Fruit fly (Drosophila melanogaster) whole organism, embryonic: ENCODE measurements around the gene RtcB.

ENCODE experiments used
- Blimp-1 ChIP-seq: fragments of 200-800 bp; sonication (Bioruptor generic); optimal IDR thresholded peaks from 3 replicates; lab custom pipeline; 2018; ENCODE audit warnings: missing biosample characterization, missing genetic modification characterization, mild to moderate bottlenecking, moderate library complexity, missing genetic modification reagents
- CG10543 ChIP-seq: fragments of 200-800 bp; sonication (Bioruptor generic); optimal IDR thresholded peaks from 3 replicates; lab custom pipeline; 2017; ENCODE audit warnings: missing biosample characterization, mild to moderate bottlenecking, missing genetic modification characterization, moderate library complexity
- CG11093 ChIP-seq: fragments of 200-800 bp; sonication (Bioruptor generic); IDR thresholded peaks from 3 replicates; pipeline ENCODE4 v1.3.6; 2022; ENCODE audit warnings: missing biosample characterization, missing genetic modification characterization
- CG12219 ChIP-seq: fragments of 200-800 bp; sonication (Bioruptor generic); optimal IDR thresholded peaks from 3 replicates; lab custom pipeline; 2018; ENCODE audit warnings: missing biosample characterization, mild to moderate bottlenecking, missing genetic modification characterization
- CG13424 ChIP-seq: fragments of 200-800 bp; sonication (Bioruptor generic); optimal IDR thresholded peaks from 2 replicates; lab custom pipeline; 2019; ENCODE audit warnings: missing biosample characterization, mild to moderate bottlenecking, missing genetic modification characterization, moderate library complexity
- CG14667 ChIP-seq: fragments of 200-800 bp; sonication (Bioruptor generic); IDR thresholded peaks from 2 replicates; pipeline ENCODE4 v1.3.6; 2022; ENCODE audit warnings: missing biosample characterization, missing genetic modification characterization
- CG15514 ChIP-seq: fragments of 200-800 bp; sonication (Bioruptor generic); optimal IDR thresholded peaks from 3 replicates; lab custom pipeline; 2017; ENCODE audit warnings: missing biosample characterization, missing genetic modification characterization, mild to moderate bottlenecking, moderate library complexity, missing genetic modification reagents
- CG1603 ChIP-seq: fragments of 200-800 bp; sonication (Bioruptor generic); optimal IDR thresholded peaks from 2 replicates; lab custom pipeline; 2019; ENCODE audit warnings: missing biosample characterization, mild to moderate bottlenecking, missing genetic modification characterization, moderate library complexity
- CG16863 ChIP-seq: fragments of 200-800 bp; sonication (Bioruptor generic); optimal IDR thresholded peaks from 3 replicates; lab custom pipeline; 2016; ENCODE audit warnings: missing biosample characterization, missing genetic modification characterization
- CG17829 ChIP-seq: fragments of 200-800 bp; optimal IDR thresholded peaks from 2 replicates; lab custom pipeline; 2019; ENCODE audit warnings: missing biosample characterization, mild to moderate bottlenecking, missing genetic modification characterization, moderate library complexity
- CG1832 ChIP-seq: fragments of 200-800 bp; sonication (Bioruptor generic); optimal IDR thresholded peaks from 2 replicates; lab custom pipeline; 2017; ENCODE audit warnings: missing biosample characterization, mild to moderate bottlenecking, missing genetic modification characterization, inconsistent platforms
- CG18476 ChIP-seq: fragments of 200-800 bp; sonication (Bioruptor generic); optimal IDR thresholded peaks from 2 replicates; lab custom pipeline; 2016; ENCODE audit warnings: missing biosample characterization, mild to moderate bottlenecking, missing genetic modification characterization
- CG2120 ChIP-seq: fragments of 200-800 bp; sonication (Bioruptor generic); optimal IDR thresholded peaks from 3 replicates; lab custom pipeline; 2016; ENCODE audit warnings: missing biosample characterization, missing genetic modification characterization
- CG2712 ChIP-seq: fragments of 200-800 bp; optimal IDR thresholded peaks from 3 replicates; lab custom pipeline; 2019; ENCODE audit warnings: missing biosample characterization, mild to moderate bottlenecking, missing genetic modification characterization, moderate library complexity
- CG30431 ChIP-seq: fragments of 200-800 bp; sonication (Bioruptor generic); optimal IDR thresholded peaks from 2 replicates; lab custom pipeline; 2017; ENCODE audit warnings: missing biosample characterization, missing genetic modification characterization
- CG34376 ChIP-seq: fragments of 200-800 bp; sonication (Bioruptor generic); optimal IDR thresholded peaks from 2 replicates; lab custom pipeline; 2018; ENCODE audit warnings: missing biosample characterization, mild to moderate bottlenecking, missing genetic modification characterization
- CG6654 ChIP-seq: fragments of 200-800 bp; sonication (Bioruptor generic); optimal IDR thresholded peaks from 2 replicates; lab custom pipeline; 2017; ENCODE audit warnings: missing biosample characterization, mild to moderate bottlenecking, missing genetic modification characterization
- CG9932 ChIP-seq: fragments of 200-800 bp; sonication (Bioruptor generic); IDR thresholded peaks from 2 replicates; pipeline ENCODE4 v1.3.6; 2022; ENCODE audit warnings: missing biosample characterization, missing genetic modification characterization
- Chrac-16 ChIP-seq: fragments of 200-800 bp; sonication (Bioruptor generic); optimal IDR thresholded peaks from 3 replicates; lab custom pipeline; 2016; ENCODE audit warnings: missing biosample characterization, missing genetic modification characterization
- Fer2 ChIP-seq: fragments of 200-800 bp; sonication (Bioruptor generic); optimal IDR thresholded peaks from 2 replicates; lab custom pipeline; 2018; ENCODE audit warnings: missing biosample characterization, mild to moderate bottlenecking, missing genetic modification characterization, moderate library complexity
- Gsc ChIP-seq: fragments of 200-800 bp; sonication (Bioruptor generic); IDR thresholded peaks from 2 replicates; pipeline ENCODE4 v1.3.6; 2022; ENCODE audit warnings: missing biosample characterization, missing genetic modification characterization
- HmgD ChIP-seq: fragments of 200-800 bp; sonication (Bioruptor generic); optimal IDR thresholded peaks from 3 replicates; lab custom pipeline; 2016; ENCODE audit warnings: missing biosample characterization, missing genetic modification characterization
- Hr51 ChIP-seq, 2 experiments: fragments of 200-800 bp; sonication (Bioruptor generic); optimal IDR thresholded peaks; 2 replicates in 1 of 2; 3 replicates in 1 of 2; lab custom pipeline; 2016 to 2018; ENCODE audit warnings: missing biosample characterization in 2 of 2, missing genetic modification characterization in 2 of 2, mild to moderate bottlenecking in 1 of 2, moderate library complexity in 1 of 2
- MBD-R2 ChIP-seq: fragments of 200-800 bp; sonication (Bioruptor generic); IDR thresholded peaks from 2 replicates; pipeline ENCODE4 v1.3.6; 2022; ENCODE audit warnings: missing biosample characterization, missing genetic modification characterization
- Med ChIP-seq: fragments of 200-800 bp; sonication (Bioruptor generic); peaks from one replicate; lab custom pipeline; 2016; ENCODE audit warnings: missing biosample characterization, missing genetic modification characterization, mild to moderate bottlenecking, inconsistent platforms, moderate library complexity
- NFAT ChIP-seq: fragments of 200-800 bp; sonication (Bioruptor generic); IDR thresholded peaks from 2 replicates; pipeline ENCODE4 v1.3.6; 2022; ENCODE audit warnings: missing biosample characterization, missing genetic modification characterization
- Oaz ChIP-seq: fragments of 200-800 bp; sonication (Bioruptor generic); IDR thresholded peaks from 2 replicates; pipeline ENCODE4 v1.3.6; 2022; ENCODE audit warnings: missing biosample characterization, missing genetic modification characterization
- Sox100B ChIP-seq: fragments of 200-800 bp; sonication (Bioruptor generic); optimal IDR thresholded peaks from 3 replicates; lab custom pipeline; 2018; ENCODE audit warnings: missing biosample characterization, mild to moderate bottlenecking, missing genetic modification characterization
- ab ChIP-seq: fragments of 200-800 bp; sonication (Bioruptor generic); optimal IDR thresholded peaks from 2 replicates; lab custom pipeline; 2016; ENCODE audit warnings: missing biosample characterization, missing genetic modification characterization
- abd-A ChIP-seq: fragments of 200-800 bp; sonication (Bioruptor generic); optimal IDR thresholded peaks from 3 replicates; lab custom pipeline; 2019; ENCODE audit warnings: missing biosample characterization, mild to moderate bottlenecking, missing genetic modification characterization, moderate library complexity
- aop ChIP-seq: fragments of 200-800 bp; sonication (Bioruptor generic); IDR thresholded peaks from 2 replicates; pipeline ENCODE4 v1.3.6; 2022; ENCODE audit warnings: missing biosample characterization, missing genetic modification characterization
- ap ChIP-seq: fragments of 200-800 bp; sonication (Bioruptor generic); IDR thresholded peaks from 2 replicates; pipeline ENCODE4 v1.3.6; 2022; ENCODE audit warnings: missing biosample characterization, missing genetic modification characterization
- br ChIP-seq: fragments of >200 bp; optimal IDR thresholded peaks from 2 replicates; lab custom pipeline; 2017
- bsh ChIP-seq, 2 experiments: fragments of 200-800 bp; sonication (Bioruptor generic); optimal IDR thresholded peaks; 2 replicates each; lab custom pipeline; 2017 to 2018; ENCODE audit warnings: mild to moderate bottlenecking in 2 of 2, missing biosample characterization in 2 of 2, missing genetic modification characterization in 2 of 2, moderate library complexity in 1 of 2
- cg ChIP-seq: fragments of 200-800 bp; sonication (Bioruptor generic); optimal IDR thresholded peaks from 3 replicates; lab custom pipeline; 2019; ENCODE audit warnings: missing biosample characterization, mild to moderate bottlenecking, missing genetic modification characterization, moderate library complexity
- cwo ChIP-seq: fragments of 200-800 bp; sonication (Bioruptor generic); optimal IDR thresholded peaks from 3 replicates; lab custom pipeline; 2017; ENCODE audit warnings: missing biosample characterization, missing genetic modification characterization, mild to moderate bottlenecking, moderate library complexity, missing genetic modification reagents
- da ChIP-seq: fragments of 200-800 bp; sonication (Bioruptor generic); optimal IDR thresholded peaks from 2 replicates; lab custom pipeline; 2016; ENCODE audit warnings: missing biosample characterization, missing genetic modification characterization
- hb ChIP-seq: fragments of 200-800 bp; sonication (Bioruptor generic); IDR thresholded peaks from 3 replicates; pipeline ENCODE4 v1.3.6; 2022; ENCODE audit warnings: missing biosample characterization, missing genetic modification characterization; ENCODE audit not compliant: partially characterized antibody
- her ChIP-seq: fragments of 200-800 bp; sonication (Bioruptor generic); optimal IDR thresholded peaks from 2 replicates; lab custom pipeline; 2016; ENCODE audit warnings: missing biosample characterization, missing genetic modification characterization
- jigr1 ChIP-seq: fragments of 200-800 bp; sonication (Bioruptor generic); IDR thresholded peaks from 3 replicates; pipeline ENCODE4 v1.3.6; 2022; ENCODE audit warnings: missing biosample characterization, missing genetic modification characterization
- kni ChIP-seq: fragments of 200-800 bp; sonication (Bioruptor generic); optimal IDR thresholded peaks from 3 replicates; lab custom pipeline; 2017; ENCODE audit warnings: mild to moderate bottlenecking, missing biosample characterization, missing genetic modification reagents, missing genetic modification characterization
- lab ChIP-seq: fragments of 200-800 bp; sonication (Bioruptor generic); optimal IDR thresholded peaks from 3 replicates; lab custom pipeline; 2017; ENCODE audit warnings: missing biosample characterization, missing genetic modification characterization, mild to moderate bottlenecking, moderate library complexity, missing genetic modification reagents
- nerfin-2 ChIP-seq: fragments of 200-800 bp; sonication (Bioruptor generic); IDR thresholded peaks from 2 replicates; pipeline ENCODE4 v1.3.6; 2022; ENCODE audit warnings: missing biosample characterization, missing genetic modification characterization; ENCODE audit not compliant: partially characterized antibody
- odd ChIP-seq: fragments of 200-800 bp; sonication (Bioruptor generic); optimal IDR thresholded peaks from 2 replicates; lab custom pipeline; 2017; ENCODE audit warnings: missing biosample characterization, mild to moderate bottlenecking, missing genetic modification characterization
- sd ChIP-seq: fragments of 200-800 bp; sonication (Bioruptor generic); optimal IDR thresholded peaks from 3 replicates; lab custom pipeline; 2018; ENCODE audit warnings: missing biosample characterization, mild to moderate bottlenecking, missing genetic modification characterization, moderate library complexity
- sqz ChIP-seq: fragments of 200-800 bp; sonication (Bioruptor generic); optimal IDR thresholded peaks from 3 replicates; lab custom pipeline; 2018; ENCODE audit warnings: missing biosample characterization, mild to moderate bottlenecking, missing genetic modification characterization
- stwl ChIP-seq: fragments of 200-800 bp; sonication (Bioruptor generic); optimal IDR thresholded peaks from 3 replicates; lab custom pipeline; 2018; ENCODE audit warnings: missing biosample characterization, mild to moderate bottlenecking, missing genetic modification characterization, moderate library complexity
- sug ChIP-seq: fragments of 200-800 bp; optimal IDR thresholded peaks from 2 replicates; lab custom pipeline; 2019; ENCODE audit warnings: missing biosample characterization, mild to moderate bottlenecking, missing genetic modification characterization, moderate library complexity
- vvl ChIP-seq: fragments of 200-800 bp; sonication (Bioruptor generic); IDR thresholded peaks from 2 replicates; pipeline ENCODE4 v1.3.6; 2022; ENCODE audit warnings: missing biosample characterization, missing genetic modification characterization
- z ChIP-seq: fragments of 200-800 bp; sonication (Bioruptor generic); IDR thresholded peaks from 3 replicates; pipeline ENCODE4 v1.3.6; 2022; ENCODE audit warnings: missing biosample characterization, missing genetic modification characterization

The RtcB gene

dm6 chr2L:19388966-19389365 lies 41.5 kb upstream of the RtcB start (continued):
- TF ChIP-seq Oaz (GFP tag; lab: Robert Waterston, UW) (no peak), abd-A (peak; percentile 20), nerfin-2 (GFP tag; lab: Robert Waterston, UW) (no peak), Med (GFP tag; lab: Kevin White, UChicago) (peak; percentile 48), CG34376 (GFP tag; lab: Kevin White, UChicago) (no peak), CG1832 (no peak), sd (tag; lab: Kevin White, UChicago) (peak; percentile 27), CG1603 (tag; lab: Kevin White, UChicago) (no peak), bsh (GFP tag; optimal IDR thresholded peaks at IDR 0.05; lab: Kevin White, UChicago) (no peak), CG14667 (no peak), stwl (no peak)

- TF ChIP-seq MBD-R2, result no peak
- TF ChIP-seq CG34376 (GFP tag; lab: Kevin White, UChicago), result peak; percentile 80
- no peak for TF ChIP-seq abd-A
- no peak for TF ChIP-seq Blimp-1
- no peak for TF ChIP-seq jigr1
- TF ChIP-seq z (GFP tag; lab: Robert Waterston, UW), result peak; percentile 84
- TF ChIP-seq CG9932 (GFP tag; lab: Robert Waterston, UW), result 0 out of 2 replicates have a peak, but pooled peaks have one; percentile 23
- TF ChIP-seq CG12219 (GFP tag; lab: Kevin White, UChicago), result no peak
- TF ChIP-seq da (GFP tag; lab: Kevin White, UChicago), result no peak
- no peak for TF ChIP-seq CG13424 (tag; lab: Kevin White, UChicago)
- TF ChIP-seq Fer2 (tag; lab: Kevin White, UChicago), result no peak
- TF ChIP-seq vvl (GFP tag; lab: Robert Waterston, UW), result no peak
- no peak for TF ChIP-seq odd
- TF ChIP-seq CG18476 (GFP tag; lab: Kevin White, UChicago), result no peak
- no peak for TF ChIP-seq br (lab: Kevin White, UChicago)
- TF ChIP-seq hb (GFP tag; lab: Robert Waterston, UW), result no peak
- TF ChIP-seq CG15514 (GFP tag; lab: Kevin White, UChicago), result no peak
- no peak for TF ChIP-seq cg
- TF ChIP-seq CG6654, result no peak
- TF ChIP-seq CG11093 (GFP tag; lab: Robert Waterston, UW), result no peak
- no peak for TF ChIP-seq CG16863 (GFP tag; lab: Kevin White, UChicago)
- no peak for TF ChIP-seq HmgD (GFP tag; lab: Kevin White, UChicago)
- TF ChIP-seq Sox100B (GFP tag; lab: Kevin White, UChicago), result no peak
- no peak for TF ChIP-seq CG2712
- TF ChIP-seq ap (GFP tag; lab: Robert Waterston, UW), result no peak
- no peak for TF ChIP-seq CG2120 (GFP tag; lab: Kevin White, UChicago)
- peak; percentile 58 for TF ChIP-seq sug (tag; lab: Kevin White, UChicago)
- no peak for TF ChIP-seq CG17829 (tag; lab: Kevin White, UChicago)
- peak; percentile 74 for TF ChIP-seq Med (GFP tag; lab: Kevin White, UChicago)
- TF ChIP-seq sqz, result no peak
- TF ChIP-seq ab (GFP tag; lab: Kevin White, UChicago), result no peak
- peak; percentile 33 for TF ChIP-seq CG10543 (GFP tag; lab: Kevin White, UChicago)
- no peak for TF ChIP-seq her (GFP tag; lab: Kevin White, UChicago)
- TF ChIP-seq aop (GFP tag; lab: Robert Waterston, UW), result no peak
- no peak for TF ChIP-seq cwo (GFP tag; lab: Kevin White, UChicago)
- TF ChIP-seq NFAT (GFP tag; lab: Robert Waterston, UW), result 0 out of 2 replicates have a peak, but pooled peaks have one; percentile 30
- TF ChIP-seq CG30431 (GFP tag; lab: Kevin White, UChicago), result no peak
- TF ChIP-seq Hr51 (GFP tag; optimal IDR thresholded peaks at IDR 0.05; lab: Kevin White, UChicago), result no peak
- no peak for TF ChIP-seq Gsc
- TF ChIP-seq kni, result no peak
- peak; percentile 6 for TF ChIP-seq lab (GFP tag; lab: Kevin White, UChicago)
- TF ChIP-seq Chrac-16 (GFP tag; lab: Kevin White, UChicago), result no peak
Measured at dm6 chr2L:19389749-19390148, 40.7 kb upstream of the RtcB start, which contains the start of gene CG17549. CG17549 (minus strand) TSS chr2L:19390075.
